Worm (Caenorhabditis elegans) whole organism, L1 larva: ENCODE data around the gene ech-6.
A peak's percentile ranks its signal among the peaks of the same experiment; 100 is the strongest.

Experiments used
- aly-2 ChIP-seq: fragments of 150-350 bp; optimal IDR thresholded peaks from 2 replicates; lab custom pipeline; 2014; ENCODE audit warnings: missing biosample characterization, missing genetic modification characterization
- ceh-82 ChIP-seq, 3 experiments: fragments of 150-350 bp in 1 of 3; sonication (generic microtip) in 2 of 3; optimal IDR thresholded peaks; 2 replicates each; lab custom pipeline; 2014 to 2017; ENCODE audit warnings: missing biosample characterization in 3 of 3, missing genetic modification characterization in 3 of 3
- jun-1 ChIP-seq: fragments of 150-350 bp; optimal IDR thresholded peaks from 2 replicates; lab custom pipeline; 2014; ENCODE audit warnings: missing biosample characterization, missing genetic modification reagents, missing genetic modification characterization
- lsy-2 ChIP-seq, 2 experiments: fragments of 150-350 bp; optimal IDR thresholded peaks; 2 replicates each; lab custom pipeline; 2014; ENCODE audit warnings: missing biosample characterization in 2 of 2, missing genetic modification characterization in 2 of 2
- nhr-76 ChIP-seq: sonication (generic microtip); optimal IDR thresholded peaks from 2 replicates; lab custom pipeline; 2017; ENCODE audit warnings: missing biosample characterization, missing genetic modification characterization
- pqm-1 ChIP-seq: sonication (generic microtip); optimal IDR thresholded peaks from 3 replicates; lab custom pipeline; 2017; ENCODE audit warnings: missing biosample characterization, missing genetic modification characterization
- rnt-1 ChIP-seq: sonication (generic microtip); optimal IDR thresholded peaks from 2 replicates; lab custom pipeline; 2016; ENCODE audit warnings: mild to moderate bottlenecking, missing genetic modification characterization, moderate library complexity, missing compliant biosample characterization
- zag-1 ChIP-seq: fragments of 150-350 bp; optimal IDR thresholded peaks from 2 replicates; lab custom pipeline; 2014; ENCODE audit warnings: missing biosample characterization, missing genetic modification characterization
- ztf-4 ChIP-seq: fragments of 150-350 bp; optimal IDR thresholded peaks from 2 replicates; lab custom pipeline; 2014; ENCODE audit warnings: missing biosample characterization, missing genetic modification characterization

ce11 chrIII:9782011-9782436 is 29.3 kb upstream of the ech-6 start, which contains the start of gene vha-2:
- TF ChIP-seq jun-1, result no peak
- no peak for TF ChIP-seq ceh-82 (tag; optimal IDR thresholded peaks at IDR 0.05; lab: Kevin White, UChicago)
- no peak for TF ChIP-seq nhr-76 (tag; lab: Kevin White, UChicago)
- TF ChIP-seq pqm-1 (tag; lab: Kevin White, UChicago), result no peak
- TF ChIP-seq aly-2 (tag; lab: Kevin White, UChicago), result peak; percentile 60
- no peak for TF ChIP-seq zag-1 (tag; lab: Kevin White, UChicago)
- TF ChIP-seq rnt-1 (tag; lab: Kevin White, UChicago), result no peak
- no peak for TF ChIP-seq ztf-4 (tag; lab: Kevin White, UChicago)
- no peak for TF ChIP-seq lsy-2 (tag; optimal IDR thresholded peaks at IDR 0.05; lab: Kevin White, UChicago)
